Worm (Caenorhabditis elegans) whole organism, L1 larva: Measurements from ENCODE around the gene nspd-7.

Experiments
- ceh-88 ChIP-seq: fragments of 200-800 bp; sonication (Bioruptor generic); IDR thresholded peaks from 2 replicates; pipeline ENCODE4 v1.3.6; 2022; ENCODE audit warnings: missing genetic modification characterization, missing compliant biosample characterization
- dpl-1 ChIP-seq, 3 experiments: fragments of 150-350 bp in 2 of 3; sonication (generic microtip) in 1 of 3; optimal IDR thresholded peaks; 2 replicates each; lab custom pipeline; 2014 to 2017; ENCODE audit warnings: missing biosample characterization in 3 of 3, missing genetic modification characterization in 3 of 3, missing genetic modification reagents in 3 of 3
- lin-15B ChIP-seq: fragments of 150-350 bp; sonication (generic microtip); optimal IDR thresholded peaks from 3 replicates; lab custom pipeline; 2014; ENCODE audit warnings: missing biosample characterization, missing genetic modification characterization
- mab-9 ChIP-seq: fragments of 200-800 bp; sonication (Bioruptor generic); IDR thresholded peaks from 2 replicates; pipeline ENCODE4 v1.3.6; 2022; ENCODE audit warnings: missing genetic modification reagents, missing genetic modification characterization, missing compliant biosample characterization
- nhr-12 ChIP-seq: sonication (generic microtip); optimal IDR thresholded peaks from 2 replicates; lab custom pipeline; 2017; ENCODE audit warnings: missing biosample characterization, missing genetic modification characterization
- nhr-28 ChIP-seq: fragments of 150-350 bp; optimal IDR thresholded peaks from 2 replicates; lab custom pipeline; 2014; ENCODE audit warnings: missing biosample characterization, missing genetic modification characterization
- nhr-76 ChIP-seq: sonication (generic microtip); optimal IDR thresholded peaks from 2 replicates; lab custom pipeline; 2017; ENCODE audit warnings: missing biosample characterization, missing genetic modification characterization
- rnt-1 ChIP-seq: sonication (generic microtip); optimal IDR thresholded peaks from 2 replicates; lab custom pipeline; 2016; ENCODE audit warnings: mild to moderate bottlenecking, missing genetic modification characterization, moderate library complexity, missing compliant biosample characterization
- zag-1 ChIP-seq: fragments of 150-350 bp; optimal IDR thresholded peaks from 2 replicates; lab custom pipeline; 2014; ENCODE audit warnings: missing biosample characterization, missing genetic modification characterization

DNA sequence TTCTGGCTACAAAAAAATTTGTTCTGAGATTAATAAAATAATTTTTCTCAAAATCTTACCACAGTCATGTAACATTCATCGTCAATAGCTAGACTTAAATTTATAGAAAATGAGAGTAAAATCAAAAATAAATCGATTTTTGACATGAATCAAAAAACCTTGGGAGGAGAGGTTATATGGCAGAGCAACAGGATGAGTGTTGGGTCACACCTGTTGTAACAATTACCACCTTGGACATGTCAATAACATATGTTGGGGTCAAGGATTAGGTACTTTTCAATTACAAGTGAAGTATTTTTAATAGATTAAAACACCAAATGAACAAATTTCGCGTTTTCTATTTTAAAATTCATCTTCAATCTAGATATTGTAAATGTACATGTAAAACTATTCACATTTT lies 27.3 kb downstream of the nspd-7 start, which contains the start of gene lipl-7:
- TF ChIP-seq rnt-1 (no peak), mab-9 (GFP tag; lab: Robert Waterston, UW) (no peak), ceh-88 (GFP tag; lab: Robert Waterston, UW) (no peak), zag-1 (no peak), lin-15B (tag; lab: Kevin White, UChicago) (no peak), nhr-76 (tag; lab: Kevin White, UChicago) (no peak), dpl-1 (GFP tag; optimal IDR thresholded peaks at IDR 0.05; lab: Kevin White, UChicago) (no peak), nhr-28 (tag; lab: Kevin White, UChicago) (no peak), nhr-12 (no peak)
